Worm (Caenorhabditis elegans) whole organism, late embryonic: ENCODE results near the gene F23D12.4.

ENCODE experiments used
- C08G9.2 ChIP-seq: sonication (generic microtip); optimal IDR thresholded peaks from 2 replicates; lab custom pipeline; 2016; ENCODE audit warnings: mild to moderate bottlenecking, missing genetic modification characterization, moderate library complexity, missing compliant biosample characterization
- F13H6.1 ChIP-seq: sonication (generic microtip); optimal IDR thresholded peaks from 2 replicates; lab custom pipeline; 2016; ENCODE audit warnings: missing genetic modification characterization, missing compliant biosample characterization
- K09A11.1 ChIP-seq: sonication (generic microtip); optimal IDR thresholded peaks from 2 replicates; lab custom pipeline; 2017; ENCODE audit warnings: antibody characterized with exemption, mild to moderate bottlenecking, missing genetic modification characterization, missing compliant biosample characterization; ENCODE audit not compliant: insufficient read depth
- Y22D7AL.16 ChIP-seq: sonication (generic microtip); optimal IDR thresholded peaks from 2 replicates; lab custom pipeline; 2016; ENCODE audit warnings: missing genetic modification characterization, missing compliant biosample characterization
- ama-1 ChIP-seq: fragments of 150-350 bp; optimal IDR thresholded peaks from 2 replicates; lab custom pipeline; 2014
- ceh-14 ChIP-seq: sonication (generic microtip); optimal IDR thresholded peaks from 2 replicates; lab custom pipeline; 2016; ENCODE audit warnings: missing genotype, missing genetic modification characterization, missing compliant biosample characterization
- ceh-18 ChIP-seq: sonication (generic microtip); optimal IDR thresholded peaks from 2 replicates; lab custom pipeline; 2016; ENCODE audit warnings: missing genetic modification characterization, missing compliant biosample characterization
- ceh-22 ChIP-seq: sonication (generic microtip); optimal IDR thresholded peaks from 2 replicates; lab custom pipeline; 2017; ENCODE audit warnings: missing biosample characterization, missing genetic modification characterization
- ceh-30 ChIP-seq: fragments of 150-350 bp; optimal IDR thresholded peaks from 2 replicates; lab custom pipeline; 2014; ENCODE audit warnings: missing biosample characterization, missing genetic modification characterization
- ceh-34 ChIP-seq: sonication (generic microtip); optimal IDR thresholded peaks from 2 replicates; lab custom pipeline; 2016; ENCODE audit warnings: mild to moderate bottlenecking, missing genetic modification characterization, missing compliant biosample characterization
- ceh-45 ChIP-seq: fragments of 200-800 bp; sonication (Bioruptor generic); IDR thresholded peaks from 2 replicates; pipeline ENCODE4 v1.3.6; 2022; ENCODE audit warnings: missing genetic modification reagents, missing genetic modification characterization, missing compliant biosample characterization
- ceh-9 ChIP-seq: sonication (generic microtip); optimal IDR thresholded peaks from 2 replicates; lab custom pipeline; 2016; ENCODE audit warnings: mild to moderate bottlenecking, missing genetic modification characterization, inconsistent platforms, missing compliant biosample characterization
- che-1 ChIP-seq: sonication (generic microtip); optimal IDR thresholded peaks from 2 replicates; lab custom pipeline; 2016; ENCODE audit warnings: mild to moderate bottlenecking, missing genetic modification characterization, missing compliant biosample characterization
- ets-4 ChIP-seq: sonication (generic microtip); optimal IDR thresholded peaks from 2 replicates; lab custom pipeline; 2016; ENCODE audit warnings: missing genetic modification characterization, missing compliant biosample characterization
- eyg-1 ChIP-seq: sonication (generic microtip); optimal IDR thresholded peaks from 2 replicates; lab custom pipeline; 2016; ENCODE audit warnings: missing genotype, missing genetic modification characterization, missing compliant biosample characterization
- fax-1 ChIP-seq: sonication (generic microtip); optimal IDR thresholded peaks from 2 replicates; lab custom pipeline; 2016; ENCODE audit warnings: missing genotype, missing genetic modification characterization, missing compliant biosample characterization
- fkh-6 ChIP-seq: sonication (generic microtip); optimal IDR thresholded peaks from 2 replicates; lab custom pipeline; 2016; ENCODE audit warnings: missing genetic modification characterization, missing compliant biosample characterization
- hlh-13 ChIP-seq: fragments of 200-800 bp; sonication (Bioruptor generic); optimal IDR thresholded peaks from 2 replicates; lab custom pipeline; 2018; ENCODE audit warnings: mild to moderate bottlenecking, missing genetic modification characterization, missing compliant biosample characterization
- hlh-8 ChIP-seq: sonication (generic microtip); optimal IDR thresholded peaks from 2 replicates; lab custom pipeline; 2016; ENCODE audit warnings: missing genotype, missing genetic modification characterization, missing compliant biosample characterization
- lim-6 ChIP-seq: sonication (generic microtip); optimal IDR thresholded peaks from 2 replicates; lab custom pipeline; 2016; ENCODE audit warnings: missing genetic modification characterization, missing compliant biosample characterization
- lin-11 ChIP-seq: fragments of 200-800 bp; sonication (Bioruptor generic); optimal IDR thresholded peaks from 2 replicates; lab custom pipeline; 2018; ENCODE audit warnings: mild to moderate bottlenecking, missing genetic modification characterization, missing compliant biosample characterization
- madf-2 ChIP-seq: sonication (generic microtip); optimal IDR thresholded peaks from 2 replicates; lab custom pipeline; 2017; ENCODE audit warnings: missing genetic modification characterization, missing compliant biosample characterization
- mec-3 ChIP-seq: sonication (generic microtip); optimal IDR thresholded peaks from 2 replicates; lab custom pipeline; 2016; ENCODE audit warnings: borderline replicate concordance, missing genetic modification characterization, missing compliant biosample characterization
- nhr-232 ChIP-seq: sonication (generic microtip); optimal IDR thresholded peaks from 2 replicates; lab custom pipeline; 2016; ENCODE audit warnings: missing genetic modification characterization, missing compliant biosample characterization
- pag-3 ChIP-seq: sonication (generic microtip); optimal IDR thresholded peaks from 2 replicates; lab custom pipeline; 2016; ENCODE audit warnings: missing compliant biosample characterization, missing genetic modification characterization, borderline replicate concordance
- pat-9 ChIP-seq: fragments of 200-800 bp; sonication (Bioruptor generic); optimal IDR thresholded peaks from 2 replicates; lab custom pipeline; 2018; ENCODE audit warnings: mild to moderate bottlenecking, missing genetic modification characterization, moderate library complexity, missing compliant biosample characterization
- pha-2 ChIP-seq: sonication (generic microtip); optimal IDR thresholded peaks from 2 replicates; lab custom pipeline; 2017; ENCODE audit warnings: mild to moderate bottlenecking, missing genetic modification characterization, missing compliant biosample characterization
- ref-2 ChIP-seq: sonication (generic microtip); optimal IDR thresholded peaks from 2 replicates; lab custom pipeline; 2016; ENCODE audit warnings: missing genetic modification characterization, missing compliant biosample characterization
- sdc-2 ChIP-seq: sonication (generic microtip); optimal IDR thresholded peaks from 2 replicates; lab custom pipeline; 2016; ENCODE audit warnings: missing genotype, missing genetic modification characterization, missing compliant biosample characterization
- syd-9 ChIP-seq: sonication (generic microtip); optimal IDR thresholded peaks from 2 replicates; lab custom pipeline; 2016; ENCODE audit warnings: mild to moderate bottlenecking, missing genetic modification characterization, moderate library complexity, missing compliant biosample characterization
- tbx-7 ChIP-seq: sonication (generic microtip); optimal IDR thresholded peaks from 2 replicates; lab custom pipeline; 2016; ENCODE audit warnings: missing genotype, missing genetic modification characterization, missing compliant biosample characterization
- ttx-3 ChIP-seq: sonication (generic microtip); optimal IDR thresholded peaks from 2 replicates; lab custom pipeline; 2016; ENCODE audit warnings: missing genetic modification reagents, missing genetic modification characterization, missing compliant biosample characterization
- unc-55 ChIP-seq: sonication (generic microtip); optimal IDR thresholded peaks from 2 replicates; lab custom pipeline; 2017; ENCODE audit warnings: missing biosample characterization, missing genetic modification reagents, missing genetic modification characterization
- unc-86 ChIP-seq: sonication (generic microtip); optimal IDR thresholded peaks from 2 replicates; lab custom pipeline; 2016; ENCODE audit warnings: missing genetic modification characterization, missing compliant biosample characterization
- ztf-16 ChIP-seq: sonication (generic microtip); optimal IDR thresholded peaks from 2 replicates; lab custom pipeline; 2017; ENCODE audit warnings: missing genetic modification characterization, missing compliant biosample characterization

F23D12.4 gene

DNA sequence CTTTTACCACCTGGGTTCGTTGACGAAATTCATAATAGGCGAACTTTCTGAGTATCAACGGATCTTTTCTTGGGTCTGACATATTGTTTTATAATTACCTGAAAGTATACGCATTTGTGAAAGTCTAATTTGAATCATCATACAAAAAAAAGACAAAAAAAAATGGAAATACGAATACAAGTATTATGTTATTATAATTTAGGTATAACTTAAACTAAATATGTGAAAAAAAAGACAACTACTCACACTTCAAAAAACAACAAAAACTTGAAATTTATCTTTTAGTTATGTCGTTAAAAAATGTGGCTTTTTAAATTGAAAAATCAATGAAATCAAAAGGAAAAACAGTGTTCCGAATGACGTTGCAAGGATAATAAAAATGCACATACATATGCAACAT, 32.0 kb upstream of the F23D12.4 start, which contains the start of gene fbxa-179:
Gene fbxa-179 (minus strand): TSS at position 101 of the 400 bp plus-strand sequence.
- no peak for TF ChIP-seq mec-3 (tag; lab: Kevin White, UChicago)
- TF ChIP-seq ztf-16 (tag; lab: Kevin White, UChicago), result no peak
- TF ChIP-seq ama-1 (lab: Kevin White, UChicago), result no peak
- TF ChIP-seq ceh-9 (tag; lab: Kevin White, UChicago), result no peak
- TF ChIP-seq hlh-13 (GFP tag; lab: Kevin White, UChicago), result no peak
- no peak for TF ChIP-seq ceh-45 (GFP tag; lab: Robert Waterston, UW)
- TF ChIP-seq lin-11 (tag; lab: Kevin White, UChicago), result no peak
- TF ChIP-seq hlh-8, result no peak
- no peak for TF ChIP-seq ets-4 (tag; lab: Kevin White, UChicago)

ce11 chrX:14415641-14416040, 29.2 kb upstream of the F23D12.4 start, which contains the start of gene F23D12.10:
TSS of gene F23D12.10 (minus strand) at chrX:14415741.
- no peak for TF ChIP-seq nhr-232 (tag; lab: Kevin White, UChicago)
- TF ChIP-seq lim-6, result no peak
- no peak for TF ChIP-seq ets-4 (tag; lab: Kevin White, UChicago)
- no peak for TF ChIP-seq pat-9
- no peak for TF ChIP-seq eyg-1

DNA sequence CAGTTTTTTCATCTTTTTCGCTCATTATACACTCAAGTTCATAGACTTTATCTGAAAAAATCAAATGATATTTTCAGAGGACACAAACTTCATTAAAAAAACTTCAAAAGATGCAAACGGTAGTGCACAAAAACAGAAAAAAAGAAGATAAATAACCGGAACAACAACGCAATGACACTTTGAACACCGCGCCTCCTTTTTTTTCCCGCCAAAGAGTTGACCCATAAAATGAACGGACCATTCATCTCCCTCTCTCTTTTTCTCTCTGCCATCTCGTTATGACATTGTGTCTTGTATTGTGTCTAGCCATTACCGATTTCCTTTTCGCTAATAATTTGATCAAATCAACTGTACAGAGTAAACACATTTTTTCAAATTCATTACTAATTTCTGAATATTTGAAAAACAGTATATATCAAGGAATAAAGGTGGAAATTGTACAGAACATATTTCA, 23.2 kb upstream of the F23D12.4 start, which contains the start of gene F23D12.2:
Gene F23D12.2 (minus strand): TSS at position 51 of the 454 bp plus-strand sequence.
- no peak for TF ChIP-seq C08G9.2 (tag; lab: Kevin White, UChicago)
- no peak for TF ChIP-seq Y22D7AL.16 (tag; lab: Kevin White, UChicago)
- TF ChIP-seq lin-11 (tag; lab: Kevin White, UChicago), result no peak
- no peak for TF ChIP-seq pha-2 (tag; lab: Kevin White, UChicago)
- no peak for TF ChIP-seq ceh-18

- TF ChIP-seq unc-86 (no peak), che-1 (tag; lab: Kevin White, UChicago) (no peak), ceh-34 (tag; lab: Kevin White, UChicago) (no peak), ceh-18 (no peak), sdc-2 (tag; lab: Kevin White, UChicago) (no peak), ceh-30 (tag; lab: Kevin White, UChicago) (no peak), K09A11.1 (tag; lab: Kevin White, UChicago) (no peak)
Observed at ce11 chrX:14423105-14423504, 21.7 kb upstream of the F23D12.4 start, which contains the start of gene fipr-3. TSS of gene fipr-3 (plus strand) at chrX:14423405.

ce11 chrX:14424186-14424585, 20.6 kb upstream of the F23D12.4 start:
- no peak for TF ChIP-seq fkh-6 (tag; lab: Kevin White, UChicago)
- TF ChIP-seq, all 69 proteins: peak for 0

- TF ChIP-seq ceh-22 (no peak), syd-9 (no peak), ref-2 (tag; lab: Kevin White, UChicago) (no peak), unc-55 (GFP tag; lab: Kevin White, UChicago) (no peak), F13H6.1 (tag; lab: Kevin White, UChicago) (no peak), ceh-18 (no peak), tbx-7 (tag; lab: Kevin White, UChicago) (no peak), ttx-3 (tag; lab: Kevin White, UChicago) (no peak), fax-1 (no peak), madf-2 (no peak), ceh-14 (tag; lab: Kevin White, UChicago) (no peak), pag-3 (tag; lab: Kevin White, UChicago) (no peak), ceh-34 (tag; lab: Kevin White, UChicago) (no peak), hlh-13 (GFP tag; lab: Kevin White, UChicago) (no peak), ceh-30 (tag; lab: Kevin White, UChicago) (no peak), ama-1 (lab: Kevin White, UChicago) (no peak)
Observed at ce11 chrX:14424673-14425072, 20.1 kb upstream of the F23D12.4 start, which contains the start of gene F23D12.11. TSS of gene F23D12.11 (minus strand) at chrX:14424751.
